Fruit fly (Drosophila melanogaster) S2 (cell line): ENCODE measurements around the gene CG4022.

Experiments
- CG8478 ChIP-seq: fragments of >200 bp; optimal IDR thresholded peaks from 2 replicates; lab custom pipeline; 2018
- CTCF ChIP-seq, 2 experiments: fragments of >200 bp; optimal IDR thresholded peaks; 2 replicates each; lab custom pipeline; 2018

dm6 chr3L:9429665-9430607 lies 19.3 kb upstream of the CG4022 start, which contains the start of the genes RpS17 and MTF-1:
- TF ChIP-seq CTCF (optimal IDR thresholded peaks at IDR 0.05; lab: Kevin White, UChicago) (peak; percentile 42 to 64), CG8478 (lab: Kevin White, UChicago) (no peak)
